Worm (Caenorhabditis elegans) whole organism, midembryonic: ENCODE data around the gene C07E3.4.

Source experiments
- T22C8.4 ChIP-seq: fragments of 200-800 bp; sonication (Bioruptor generic); IDR thresholded peaks from 2 replicates; pipeline ENCODE4 v1.3.6; 2022; ENCODE audit warnings: missing genetic modification characterization, missing compliant biosample characterization
- cog-1 ChIP-seq: sonication (generic microtip); optimal IDR thresholded peaks from 2 replicates; lab custom pipeline; 2016; ENCODE audit warnings: missing genetic modification characterization, missing compliant biosample characterization
- flt-1 ChIP-seq: fragments of 200-800 bp; sonication (Bioruptor generic); IDR thresholded peaks from 2 replicates; pipeline ENCODE4 v1.3.6; 2022; ENCODE audit warnings: missing genetic modification characterization, missing compliant biosample characterization
- klf-2 ChIP-seq: fragments of 200-800 bp; sonication (Bioruptor generic); conservative IDR thresholded peaks from 2 replicates; pipeline ENCODE4 v1.3.6; 2022; ENCODE audit warnings: missing genetic modification reagents, missing genetic modification characterization, missing compliant biosample characterization
- med-1 ChIP-seq: sonication (generic microtip); optimal IDR thresholded peaks from 2 replicates; lab custom pipeline; 2017; ENCODE audit warnings: missing genetic modification characterization, mild to moderate bottlenecking, missing compliant biosample characterization, antibody characterized with exemption, missing genetic modification reagents; ENCODE audit not compliant: insufficient read depth
- tab-1 ChIP-seq: fragments of 200-800 bp; sonication (Bioruptor generic); IDR thresholded peaks from 2 replicates; pipeline ENCODE4 v1.3.6; 2022; ENCODE audit warnings: missing genetic modification characterization, missing compliant biosample characterization
- ztf-23 ChIP-seq: fragments of 200-800 bp; sonication (Bioruptor generic); IDR thresholded peaks from 2 replicates; pipeline ENCODE4 v1.3.6; 2022; ENCODE audit warnings: missing genetic modification reagents, missing genetic modification characterization, missing compliant biosample characterization

DNA sequence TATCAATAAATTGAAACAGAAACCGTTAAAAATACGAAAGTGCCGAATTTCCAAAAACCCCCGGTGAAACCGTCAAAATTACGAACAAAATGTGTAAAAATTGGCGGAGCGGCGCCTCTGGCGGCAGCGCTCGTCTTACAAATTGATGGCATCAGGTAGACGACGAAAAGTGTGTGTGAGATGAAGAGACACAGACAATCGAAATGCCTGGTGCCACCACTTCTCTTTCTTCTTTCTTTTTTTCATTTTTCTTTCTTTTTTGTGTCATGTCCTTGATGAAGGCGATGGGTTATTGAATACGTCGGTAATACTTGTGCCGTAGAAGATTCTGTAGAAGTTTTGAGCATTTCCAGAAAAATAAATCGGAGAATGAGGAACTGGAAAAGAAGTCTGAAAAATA is 17.3 kb downstream of the C07E3.4 start:
- TF ChIP-seq ztf-23 (GFP tag; lab: Robert Waterston, UW) (no peak), klf-2 (no peak), tab-1 (no peak), cog-1 (tag; lab: Kevin White, UChicago) (no peak), med-1 (GFP tag; lab: Kevin White, UChicago) (no peak), flt-1 (no peak), T22C8.4 (no peak)
